Worm (Caenorhabditis elegans) whole organism, L4 larva: ENCODE data around the gene rme-1.
A peak's percentile ranks its signal among the peaks of the same experiment; 100 is the strongest.

Source experiments
- F49E8.2 ChIP-seq: sonication (generic microtip); optimal IDR thresholded peaks from 2 replicates; lab custom pipeline; 2016; ENCODE audit warnings: missing compliant biosample characterization, mild to moderate bottlenecking, missing genetic modification characterization, borderline replicate concordance
- ZK546.5 ChIP-seq, 2 experiments: sonication (generic microtip); optimal IDR thresholded peaks; 2 replicates each; lab custom pipeline; 2017; ENCODE audit warnings: missing biosample characterization in 2 of 2, missing genetic modification characterization in 2 of 2
- ama-1 ChIP-seq: fragments of 150-350 bp; optimal IDR thresholded peaks from 2 replicates; lab custom pipeline; 2014; ENCODE audit warnings: inconsistent platforms, mixed read lengths
- ceh-44 ChIP-seq: fragments of 200-800 bp; sonication (Bioruptor generic); IDR thresholded peaks from 2 replicates; pipeline ENCODE4 v1.3.6; 2022; ENCODE audit warnings: missing genetic modification reagents, missing genetic modification characterization, missing compliant biosample characterization
- daf-19 ChIP-seq: fragments of 200-800 bp; sonication (Bioruptor generic); conservative IDR thresholded peaks from 2 replicates; pipeline ENCODE4 v1.3.6; 2022; ENCODE audit warnings: missing genetic modification characterization, missing compliant biosample characterization
- egl-27 ChIP-seq: sonication (generic microtip); optimal IDR thresholded peaks from 3 replicates; lab custom pipeline; 2017; ENCODE audit warnings: missing biosample characterization, missing genetic modification reagents, missing genetic modification characterization
- nhr-11 ChIP-seq: fragments of 150-350 bp; optimal IDR thresholded peaks from 2 replicates; lab custom pipeline; 2014; ENCODE audit warnings: missing biosample characterization, missing genetic modification characterization
- zag-1 ChIP-seq: fragments of 150-350 bp; optimal IDR thresholded peaks from 2 replicates; lab custom pipeline; 2014; ENCODE audit warnings: missing biosample characterization, missing genetic modification characterization

DNA sequence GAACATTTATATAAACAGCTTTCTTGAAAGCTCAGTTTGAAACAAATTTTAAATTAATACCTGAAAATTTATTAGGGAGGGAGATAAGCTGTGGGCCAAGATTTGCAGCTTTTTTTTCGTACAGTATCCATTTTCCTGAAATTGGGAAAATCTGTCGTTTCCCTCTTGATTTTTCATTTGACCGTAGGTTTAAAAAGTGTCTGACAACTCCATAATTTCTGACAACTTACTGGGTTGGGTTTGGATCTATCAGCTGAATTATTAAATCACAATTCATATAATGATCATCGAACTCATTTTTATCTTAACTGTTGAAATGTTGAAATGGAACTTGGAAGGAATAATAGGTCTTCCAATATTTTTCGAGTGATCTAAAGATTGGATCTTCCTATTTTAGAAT, 12.1 kb downstream of the rme-1 start:
- TF ChIP-seq egl-27 (tag; lab: Kevin White, UChicago) (no peak), zag-1 (tag; lab: Kevin White, UChicago) (no peak), ZK546.5 (tag; optimal IDR thresholded peaks at IDR 0.05; lab: Kevin White, UChicago) (no peak), ceh-44 (GFP tag; lab: Robert Waterston, UW) (no peak), ama-1 (lab: Kevin White, UChicago) (peak; percentile 20), daf-19 (GFP tag; lab: Robert Waterston, UW) (no peak), nhr-11 (tag; lab: Kevin White, UChicago) (no peak), F49E8.2 (tag; lab: Kevin White, UChicago) (no peak)
